Worm (Caenorhabditis elegans): ENCODE results near the gene tag-124.

ce11 chrII:9560895-9561294 lies 30.2 kb upstream of the tag-124 start:
- TF ChIP-seq egl-27 (tag; optimal IDR thresholded peaks at IDR 0.05): no peak
- TF ChIP-seq ceh-82 (tag; optimal IDR thresholded peaks at IDR 0.05): no peak
- TF ChIP-seq aha-1 (tag; optimal IDR thresholded peaks at IDR 0.05): no peak
- TF ChIP-seq ztf-4 (tag; optimal IDR thresholded peaks at IDR 0.05): no peak
- no peak for TF ChIP-seq unc-62 (GFP tag; optimal IDR thresholded peaks at IDR 0.05)
- TF ChIP-seq snpc-4 (tag; optimal IDR thresholded peaks at IDR 0.05): no peak
- TF ChIP-seq nhr-76 (tag; optimal IDR thresholded peaks at IDR 0.05): no peak
- TF ChIP-seq lin-39 (tag; optimal IDR thresholded peaks at IDR 0.05): no peak
- no peak for TF ChIP-seq lin-15B (tag; optimal IDR thresholded peaks at IDR 0.05)
- TF ChIP-seq egl-13 (tag; optimal IDR thresholded peaks at IDR 0.05): no peak
- no peak for TF ChIP-seq nhr-90 (tag; optimal IDR thresholded peaks at IDR 0.05; ENCODE audit: poor library complexity)
